Worm (Caenorhabditis elegans) whole organism, young adult: Measurements from ENCODE around the gene M163.5.
"Not testable (repeated sequence)": the region's sequence is repeated elsewhere in the genome, so short reads cannot be mapped to it uniquely, and the experiment has no call there.

Source experiments
- B0261.1 ChIP-seq: sonication (generic microtip); optimal IDR thresholded peaks from 2 replicates; lab custom pipeline; 2016; ENCODE audit warnings: mild to moderate bottlenecking, missing genetic modification characterization, moderate library complexity, missing compliant biosample characterization
- D2030.7 ChIP-seq: fragments of 200-800 bp; sonication (Bioruptor generic); IDR thresholded peaks from 2 replicates; pipeline ENCODE4 v1.3.6; 2022; ENCODE audit warnings: missing genetic modification reagents, missing genetic modification characterization, missing compliant biosample characterization
- Y95B8A.8 ChIP-seq: fragments of 200-800 bp; sonication (Bioruptor generic); IDR thresholded peaks from 2 replicates; pipeline ENCODE4 v1.3.6; 2022; ENCODE audit warnings: missing genetic modification reagents, missing genetic modification characterization, missing compliant biosample characterization
- aptf-2 ChIP-seq: fragments of 200-800 bp; sonication (Bioruptor generic); conservative IDR thresholded peaks from 2 replicates; pipeline ENCODE4 v1.3.6; 2022; ENCODE audit warnings: missing genetic modification reagents, missing genetic modification characterization, missing compliant biosample characterization
- athp-1 ChIP-seq: sonication (generic microtip); optimal IDR thresholded peaks from 2 replicates; lab custom pipeline; 2017; ENCODE audit warnings: mild to moderate bottlenecking, missing genetic modification characterization, missing compliant biosample characterization
- attf-6 ChIP-seq: fragments of 200-800 bp; sonication (Bioruptor generic); IDR thresholded peaks from 2 replicates; pipeline ENCODE4 v1.3.6; 2022; ENCODE audit warnings: missing genetic modification reagents, missing genetic modification characterization, missing compliant biosample characterization
- bed-2 ChIP-seq: fragments of 200-800 bp; sonication (Bioruptor generic); IDR thresholded peaks from 2 replicates; pipeline ENCODE4 v1.3.6; 2022; ENCODE audit warnings: missing genetic modification reagents, missing genetic modification characterization, missing compliant biosample characterization
- cebp-1 ChIP-seq, 2 experiments: fragments of 200-800 bp in 1 of 2; sonication (Bioruptor generic) in 1 of 2; sonication (generic microtip) in 1 of 2; IDR thresholded peaks in 1 of 2; optimal IDR thresholded peaks in 1 of 2; 2 replicates each; pipeline versions ENCODE4 v1.3.6 to Lab custom; 2017 to 2022; ENCODE audit warnings: missing compliant biosample characterization in 2 of 2, missing genetic modification characterization in 2 of 2, mild to moderate bottlenecking in 1 of 2, missing genetic modification reagents in 1 of 2, moderate library complexity in 1 of 2
- dox-1 ChIP-seq: fragments of 200-800 bp; sonication (Bioruptor generic); IDR thresholded peaks from 2 replicates; pipeline ENCODE4 v1.3.6; 2022; ENCODE audit warnings: missing genetic modification reagents, missing genetic modification characterization, missing compliant biosample characterization
- egrh-3 ChIP-seq: fragments of 200-800 bp; sonication (Bioruptor generic); IDR thresholded peaks from 2 replicates; pipeline ENCODE4 v1.3.6; 2022; ENCODE audit warnings: missing genetic modification reagents, missing genetic modification characterization, missing compliant biosample characterization
- fkh-3 ChIP-seq: sonication (generic microtip); optimal IDR thresholded peaks from 2 replicates; lab custom pipeline; 2016; ENCODE audit warnings: mild to moderate bottlenecking, missing genetic modification characterization, missing compliant biosample characterization
- him-1 ChIP-seq: sonication (generic microtip); optimal IDR thresholded peaks from 2 replicates; lab custom pipeline; 2016; ENCODE audit warnings: missing genotype, missing genetic modification reagents, missing genetic modification characterization, missing compliant biosample characterization
- lag-1 ChIP-seq: fragments of 200-800 bp; sonication (Bioruptor generic); IDR thresholded peaks from 2 replicates; pipeline ENCODE4 v1.3.6; 2022; ENCODE audit warnings: missing genetic modification reagents, missing genetic modification characterization, missing compliant biosample characterization
- lin-26 ChIP-seq: fragments of 200-800 bp; sonication (Bioruptor generic); IDR thresholded peaks from 2 replicates; pipeline ENCODE4 v1.3.6; 2022; ENCODE audit warnings: missing genetic modification reagents, missing genetic modification characterization, missing compliant biosample characterization
- lin-40 ChIP-seq: sonication (generic microtip); optimal IDR thresholded peaks from 2 replicates; lab custom pipeline; 2016; ENCODE audit warnings: missing genetic modification characterization, mild to moderate bottlenecking, missing compliant biosample characterization, missing genotype, missing genetic modification reagents
- lin-54 ChIP-seq: fragments of 200-800 bp; sonication (Bioruptor generic); optimal IDR thresholded peaks from 2 replicates; lab custom pipeline; 2018; ENCODE audit warnings: mild to moderate bottlenecking, missing genetic modification characterization, missing compliant biosample characterization
- lsl-1 ChIP-seq: fragments of 200-800 bp; sonication (Bioruptor generic); optimal IDR thresholded peaks from 2 replicates; lab custom pipeline; 2018; ENCODE audit warnings: mild to moderate bottlenecking, missing genetic modification characterization, moderate library complexity, missing compliant biosample characterization
- madf-10 ChIP-seq: sonication (generic microtip); optimal IDR thresholded peaks from 2 replicates; lab custom pipeline; 2016; ENCODE audit warnings: mild to moderate bottlenecking, missing genetic modification characterization, missing compliant biosample characterization
- mcd-1 ChIP-seq: fragments of 200-800 bp; sonication (Bioruptor generic); IDR thresholded peaks from 2 replicates; pipeline ENCODE4 v1.3.6; 2022; ENCODE audit warnings: missing genetic modification reagents, missing genetic modification characterization, missing compliant biosample characterization
- mxl-1 ChIP-seq: sonication (generic microtip); optimal IDR thresholded peaks from 2 replicates; lab custom pipeline; 2016; ENCODE audit warnings: missing genetic modification characterization, missing compliant biosample characterization
- nhr-120 ChIP-seq: fragments of 200-800 bp; sonication (Bioruptor generic); IDR thresholded peaks from 2 replicates; pipeline ENCODE4 v1.3.6; 2022; ENCODE audit warnings: missing genetic modification characterization, missing compliant biosample characterization
- nhr-27 ChIP-seq: fragments of 200-800 bp; sonication (Bioruptor generic); optimal IDR thresholded peaks from 2 replicates; lab custom pipeline; 2018; ENCODE audit warnings: mild to moderate bottlenecking, missing genetic modification characterization, moderate library complexity, missing compliant biosample characterization
- nhr-80 ChIP-seq: sonication (generic microtip); optimal IDR thresholded peaks from 2 replicates; lab custom pipeline; 2016; ENCODE audit warnings: missing genetic modification characterization, missing compliant biosample characterization
- rcor-1 ChIP-seq: fragments of 200-800 bp; sonication (Bioruptor generic); IDR thresholded peaks from 2 replicates; pipeline ENCODE4 v1.3.6; 2022; ENCODE audit warnings: missing genetic modification reagents, missing genetic modification characterization, missing compliant biosample characterization
- repo-1 ChIP-seq: sonication (generic microtip); optimal IDR thresholded peaks from 2 replicates; lab custom pipeline; 2017; ENCODE audit warnings: mild to moderate bottlenecking, missing genetic modification characterization, missing compliant biosample characterization
- snpc-1.3 ChIP-seq: sonication (generic microtip); optimal IDR thresholded peaks from 2 replicates; lab custom pipeline; 2017; ENCODE audit warnings: missing genetic modification characterization, mild to moderate bottlenecking, missing compliant biosample characterization, antibody characterized with exemption, moderate library complexity, missing genotype, missing genetic modification reagents; ENCODE audit not compliant: insufficient read depth
- snpc-3.4 ChIP-seq: sonication (generic microtip); optimal IDR thresholded peaks from 2 replicates; lab custom pipeline; 2017; ENCODE audit warnings: missing genetic modification characterization, mild to moderate bottlenecking, missing compliant biosample characterization, antibody characterized with exemption, moderate library complexity, missing genotype, missing genetic modification reagents
- snpc-4 ChIP-seq, 5 experiments: fragments of 150-350 bp in 1 of 5; sonication (generic microtip) in 4 of 5; optimal IDR thresholded peaks; 2 replicates each; lab custom pipeline; 2014 to 2018; ENCODE audit warnings: missing genetic modification characterization in 5 of 5, missing biosample characterization in 3 of 5, antibody characterized with exemption in 2 of 5, mild to moderate bottlenecking in 2 of 5, missing compliant biosample characterization in 2 of 5, missing genotype in 2 of 5, moderate library complexity in 2 of 5, missing genetic modification reagents in 1 of 5
- sptf-2 ChIP-seq: fragments of 200-800 bp; sonication (Bioruptor generic); optimal IDR thresholded peaks from 2 replicates; lab custom pipeline; 2018; ENCODE audit warnings: mild to moderate bottlenecking, missing genetic modification characterization, missing compliant biosample characterization
- tbp1 ChIP-seq: fragments of 200-800 bp; sonication (Bioruptor generic); optimal IDR thresholded peaks from 2 replicates; lab custom pipeline; 2018; ENCODE audit warnings: mild to moderate bottlenecking, missing genetic modification characterization, missing compliant biosample characterization
- zim-3 ChIP-seq: sonication (generic microtip); optimal IDR thresholded peaks from 2 replicates; lab custom pipeline; 2017; ENCODE audit warnings: mild to moderate bottlenecking, missing genetic modification characterization, moderate library complexity, missing compliant biosample characterization
- ztf-18 ChIP-seq: sonication (generic microtip); optimal IDR thresholded peaks from 2 replicates; lab custom pipeline; 2016; ENCODE audit warnings: missing genotype, mild to moderate bottlenecking, missing genetic modification characterization, missing compliant biosample characterization
- ztf-25 ChIP-seq: fragments of 200-800 bp; sonication (Bioruptor generic); IDR thresholded peaks from 2 replicates; pipeline ENCODE4 v1.3.6; 2022; ENCODE audit warnings: missing genetic modification reagents, missing genetic modification characterization, missing compliant biosample characterization
- ztf-26 ChIP-seq: sonication (generic microtip); optimal IDR thresholded peaks from 2 replicates; lab custom pipeline; 2017; ENCODE audit warnings: missing genetic modification characterization, missing compliant biosample characterization

The M163.5 gene

ce11 chrX:14473740-14474139 lies at the start of gene M163.5:
Gene M163.5, plus strand, starts transcription at chrX:14474040.
- TF ChIP-seq Y95B8A.8 (GFP tag; lab: Robert Waterston, UW) (no peak), nhr-27 (tag; lab: Kevin White, UChicago) (no peak), cebp-1 (GFP tag; IDR thresholded peaks at IDR 0.05; lab: Robert Waterston, UW) (no peak), cebp-1 (tag; optimal IDR thresholded peaks at IDR 0.05; lab: Kevin White, UChicago) (no peak), fkh-3 (no peak), ztf-18 (tag; lab: Kevin White, UChicago) (no peak), egrh-3 (GFP tag; lab: Robert Waterston, UW) (no peak), bed-2 (GFP tag; lab: Robert Waterston, UW) (no peak), lin-54 (GFP tag; lab: Kevin White, UChicago) (no peak)

- TF ChIP-seq snpc-4 (GFP tag; optimal IDR thresholded peaks at IDR 0.05; lab: Kevin White, UChicago) (no peak), snpc-4 (tag; optimal IDR thresholded peaks at IDR 0.05; lab: Kevin White, UChicago) (peak in 3 of 4 experiments; percentile 40 to 89 (median 88)), lin-54 (GFP tag; lab: Kevin White, UChicago) (no peak)
Measured at ce11 chrX:14424186-14424585, 49.7 kb upstream of the M163.5 start.

- no peak for TF ChIP-seq madf-10
Measured at ce11 chrX:14424673-14425072, 49.2 kb upstream of the M163.5 start, which contains the start of gene F23D12.11. Gene F23D12.11, minus strand, starts transcription at chrX:14424751.

ce11 chrX:14428052-14428451 lies 45.8 kb upstream of the M163.5 start, which contains the start of gene F23D12.1:
Gene F23D12.1, minus strand, starts transcription at chrX:14428152.
- TF ChIP-seq aptf-2 (GFP tag; lab: Robert Waterston, UW) (no peak), ztf-25 (GFP tag; lab: Robert Waterston, UW) (no peak), snpc-3.4 (tag; lab: Kevin White, UChicago) (no peak), attf-6 (GFP tag; lab: Robert Waterston, UW) (no peak)
- TF ChIP-seq, all 124 proteins: peak for 0

ce11 chrX:14430436-14430835 lies 43.4 kb upstream of the M163.5 start:
- TF ChIP-seq mcd-1 (no peak), rcor-1 (no peak), lag-1 (GFP tag; lab: Robert Waterston, UW) (no peak)

ce11 chrX:14435648-14436155 lies 38.1 kb upstream of the M163.5 start:
- TF ChIP-seq ztf-18 (tag; lab: Kevin White, UChicago) (peak; percentile 65), nhr-80 (no peak)

- TF ChIP-seq sptf-2 (GFP tag; lab: Kevin White, UChicago), result peak; percentile 69
- TF ChIP-seq ztf-26 (tag; lab: Kevin White, UChicago), result peak; percentile 85
- peak; percentile 83; the same call in 1 of the 2 replicates for TF ChIP-seq dox-1 (GFP tag; lab: Robert Waterston, UW)
- peak; percentile 61 for TF ChIP-seq mxl-1
- TF ChIP-seq lsl-1 (GFP tag; lab: Kevin White, UChicago), result peak; percentile 9
- TF ChIP-seq tbp1 (GFP tag; lab: Kevin White, UChicago), result peak; percentile 89
- TF ChIP-seq nhr-80, result peak; percentile 18
- TF ChIP-seq madf-10, result peak; percentile 50
- peak; percentile 2 for TF ChIP-seq snpc-1.3 (tag; lab: Kevin White, UChicago)
- peak; percentile 81 for TF ChIP-seq lin-26 (GFP tag; lab: Robert Waterston, UW)
- 0 out of 2 replicates have a peak, but pooled peaks have one; percentile 12 for TF ChIP-seq egrh-3 (GFP tag; lab: Robert Waterston, UW)
- TF ChIP-seq nhr-120 (GFP tag; lab: Robert Waterston, UW), result 0 out of 2 replicates have a peak, but pooled peaks have one; percentile 16
- peak; percentile 26 for TF ChIP-seq athp-1
- peak; percentile 63 for TF ChIP-seq ztf-18 (tag; lab: Kevin White, UChicago)
- peak; percentile 49; the same call in 1 of the 2 replicates for TF ChIP-seq rcor-1
- TF ChIP-seq cebp-1 (GFP tag; IDR thresholded peaks at IDR 0.05; lab: Robert Waterston, UW), result peak; percentile 49; the same call in 1 of the 2 replicates
- TF ChIP-seq cebp-1 (tag; optimal IDR thresholded peaks at IDR 0.05; lab: Kevin White, UChicago), result not testable (repeated sequence)
- peak; percentile 79 for TF ChIP-seq lin-40 (tag; lab: Kevin White, UChicago)
- peak; percentile 67 for TF ChIP-seq repo-1 (tag; lab: Kevin White, UChicago)
- peak; percentile 64 for TF ChIP-seq D2030.7 (GFP tag; lab: Robert Waterston, UW)
- TF ChIP-seq him-1 (tag; lab: Kevin White, UChicago), result peak; percentile 56
- TF ChIP-seq B0261.1 (tag; lab: Kevin White, UChicago), result peak; percentile 80
- peak; percentile 68 for TF ChIP-seq zim-3 (tag; lab: Kevin White, UChicago)
Measured at ce11 chrX:14437806-14438205, 36.0 kb upstream of the M163.5 start.
